Fruit fly (Drosophila melanogaster) whole organism, prepupa: ENCODE results near the gene CG5968.

Source experiments
- Blimp-1 ChIP-seq: fragments of 200-800 bp; sonication (Bioruptor generic); optimal IDR thresholded peaks from 3 replicates; lab custom pipeline; 2017; ENCODE audit warnings: missing biosample characterization, missing genetic modification characterization, mild to moderate bottlenecking, moderate library complexity, missing genetic modification reagents
- CG10631 ChIP-seq: fragments of 200-800 bp; sonication (Bioruptor generic); optimal IDR thresholded peaks from 2 replicates; lab custom pipeline; 2016; ENCODE audit warnings: missing biosample characterization, missing genetic modification characterization
- CG11294 ChIP-seq: fragments of 200-800 bp; sonication (Bioruptor generic); IDR thresholded peaks from 2 replicates; pipeline ENCODE4 v1.3.6; 2022; ENCODE audit warnings: missing biosample characterization, missing genetic modification characterization
- CG11902 ChIP-seq: fragments of 200-800 bp; sonication (Bioruptor generic); optimal IDR thresholded peaks from 3 replicates; lab custom pipeline; 2016; ENCODE audit warnings: missing biosample characterization, missing genetic modification characterization
- CG15336 ChIP-seq: fragments of 200-800 bp; sonication (Bioruptor generic); IDR thresholded peaks from 2 replicates; pipeline ENCODE4 v1.3.6; 2022; ENCODE audit warnings: missing biosample characterization, missing genetic modification characterization
- CG1621 ChIP-seq: fragments of 200-800 bp; sonication (Bioruptor generic); optimal IDR thresholded peaks from 3 replicates; lab custom pipeline; 2018; ENCODE audit warnings: missing biosample characterization, mild to moderate bottlenecking, missing genetic modification characterization
- CG16779 ChIP-seq: fragments of 200-800 bp; sonication (Bioruptor generic); optimal IDR thresholded peaks from 3 replicates; lab custom pipeline; 2017; ENCODE audit warnings: missing biosample characterization, mild to moderate bottlenecking, missing genetic modification characterization
- CG31627 ChIP-seq: fragments of 200-800 bp; sonication (Bioruptor generic); optimal IDR thresholded peaks from 3 replicates; lab custom pipeline; 2016; ENCODE audit warnings: missing biosample characterization, missing genetic modification characterization
- CG32006 ChIP-seq: fragments of 200-800 bp; sonication (Bioruptor generic); optimal IDR thresholded peaks from 3 replicates; lab custom pipeline; 2017; ENCODE audit warnings: missing biosample characterization, mild to moderate bottlenecking, missing genetic modification characterization
- CG3919 ChIP-seq: fragments of 200-800 bp; sonication (Bioruptor generic); optimal IDR thresholded peaks from 3 replicates; lab custom pipeline; 2016; ENCODE audit warnings: missing biosample characterization, missing genetic modification characterization
- CG6163 ChIP-seq: fragments of 200-800 bp; sonication (Bioruptor generic); IDR thresholded peaks from 3 replicates; pipeline ENCODE4 v1.3.6; 2022; ENCODE audit warnings: missing biosample characterization, missing genetic modification characterization
- CG6276 ChIP-seq: fragments of 200-800 bp; sonication (Bioruptor generic); optimal IDR thresholded peaks from 2 replicates; lab custom pipeline; 2017; ENCODE audit warnings: missing biosample characterization, mild to moderate bottlenecking, missing genetic modification characterization
- CG6792 ChIP-seq: fragments of 200-800 bp; sonication (Bioruptor generic); optimal IDR thresholded peaks from 3 replicates; lab custom pipeline; 2016; ENCODE audit warnings: missing biosample characterization, missing genetic modification characterization
- CG6808 ChIP-seq: fragments of 200-800 bp; sonication (Bioruptor generic); optimal IDR thresholded peaks from 3 replicates; lab custom pipeline; 2017; ENCODE audit warnings: missing biosample characterization, missing genetic modification characterization, mild to moderate bottlenecking, moderate library complexity, missing genetic modification reagents
- CG6854 ChIP-seq: fragments of 200-800 bp; sonication (Bioruptor generic); optimal IDR thresholded peaks from 2 replicates; lab custom pipeline; 2017; ENCODE audit warnings: missing biosample characterization, mild to moderate bottlenecking, missing genetic modification characterization
- CG7368 ChIP-seq: fragments of 200-800 bp; sonication (Bioruptor generic); optimal IDR thresholded peaks from 3 replicates; lab custom pipeline; 2016; ENCODE audit warnings: missing biosample characterization, missing genetic modification characterization
- CG8119 ChIP-seq: fragments of 200-800 bp; sonication (Bioruptor generic); IDR thresholded peaks from 3 replicates; pipeline ENCODE4 v1.3.6; 2022; ENCODE audit warnings: missing biosample characterization, missing genetic modification characterization
- CG8319 ChIP-seq: fragments of 200-800 bp; sonication (Bioruptor generic); optimal IDR thresholded peaks from 3 replicates; lab custom pipeline; 2016; ENCODE audit warnings: missing biosample characterization, missing genetic modification characterization
- CG8632 ChIP-seq: fragments of 200-800 bp; sonication (Bioruptor generic); optimal IDR thresholded peaks from 3 replicates; lab custom pipeline; 2016; ENCODE audit warnings: missing biosample characterization, missing genetic modification characterization
- CG9139 ChIP-seq: fragments of 200-800 bp; sonication (Bioruptor generic); optimal IDR thresholded peaks from 3 replicates; lab custom pipeline; 2017; ENCODE audit warnings: missing biosample characterization, mild to moderate bottlenecking, missing genetic modification characterization
- Eip78C ChIP-seq: fragments of 200-800 bp; sonication (Bioruptor generic); peaks from one replicate; lab custom pipeline; 2016; ENCODE audit warnings: missing biosample characterization, missing genetic modification characterization
- Eip93F ChIP-seq: fragments of 200-800 bp; sonication (Bioruptor generic); optimal IDR thresholded peaks from 2 replicates; lab custom pipeline; 2016; ENCODE audit warnings: missing biosample characterization, mild to moderate bottlenecking, missing genetic modification characterization
- Ets21C ChIP-seq: fragments of 200-800 bp; sonication (Bioruptor generic); optimal IDR thresholded peaks from 3 replicates; lab custom pipeline; 2016; ENCODE audit warnings: missing biosample characterization, missing genetic modification characterization
- Ets96B ChIP-seq: fragments of 200-800 bp; optimal IDR thresholded peaks from 2 replicates; lab custom pipeline; 2019; ENCODE audit warnings: missing biosample characterization, mild to moderate bottlenecking, missing genetic modification characterization, moderate library complexity
- Gug ChIP-seq: fragments of 200-800 bp; sonication (Bioruptor generic); IDR thresholded peaks from 2 replicates; pipeline ENCODE4 v1.3.6; 2022; ENCODE audit warnings: missing biosample characterization, missing genetic modification characterization
- Hr38 ChIP-seq: sonication (Bioruptor generic); optimal IDR thresholded peaks from 2 replicates; lab custom pipeline; 2016; ENCODE audit warnings: missing biosample characterization, missing genetic modification characterization
- Hr39 ChIP-seq: fragments of 200-800 bp; sonication (Bioruptor generic); optimal IDR thresholded peaks from 2 replicates; lab custom pipeline; 2016; ENCODE audit warnings: missing biosample characterization, missing genetic modification characterization
- Hr4 ChIP-seq: fragments of 200-800 bp; sonication (Bioruptor generic); optimal IDR thresholded peaks from 3 replicates; lab custom pipeline; 2016; ENCODE audit warnings: missing biosample characterization, missing genetic modification characterization
- Lpt ChIP-seq: fragments of 200-800 bp; sonication (Bioruptor generic); optimal IDR thresholded peaks from 3 replicates; lab custom pipeline; 2016; ENCODE audit warnings: missing biosample characterization, missing genetic modification characterization
- Met ChIP-seq: fragments of 200-800 bp; sonication (Bioruptor generic); optimal IDR thresholded peaks from 3 replicates; lab custom pipeline; 2016; ENCODE audit warnings: missing biosample characterization, missing genetic modification characterization
- OdsH ChIP-seq: fragments of 200-800 bp; sonication (Bioruptor generic); optimal IDR thresholded peaks from 3 replicates; lab custom pipeline; 2016; ENCODE audit warnings: missing biosample characterization, missing genetic modification characterization
- Sox14 ChIP-seq: fragments of 200-800 bp; sonication (Bioruptor generic); optimal IDR thresholded peaks from 3 replicates; lab custom pipeline; 2016; ENCODE audit warnings: missing biosample characterization, missing genetic modification characterization
- Sox15 ChIP-seq: fragments of 200-800 bp; sonication (Bioruptor generic); optimal IDR thresholded peaks from 3 replicates; lab custom pipeline; 2016; ENCODE audit warnings: missing biosample characterization, missing genetic modification characterization
- acj6 ChIP-seq: fragments of 200-800 bp; sonication (Bioruptor generic); optimal IDR thresholded peaks from 3 replicates; lab custom pipeline; 2016; ENCODE audit warnings: missing biosample characterization, missing genetic modification characterization
- dac ChIP-seq: fragments of 200-800 bp; sonication (Bioruptor generic); optimal IDR thresholded peaks from 2 replicates; lab custom pipeline; 2017; ENCODE audit warnings: missing biosample characterization, mild to moderate bottlenecking, missing genetic modification characterization
- dsx ChIP-seq: fragments of 200-800 bp; optimal IDR thresholded peaks from 3 replicates; lab custom pipeline; 2019; ENCODE audit warnings: missing biosample characterization, mild to moderate bottlenecking, missing genetic modification characterization, moderate library complexity; ENCODE audit not compliant: poor library complexity, severe bottlenecking
- fd59A ChIP-seq: fragments of 200-800 bp; sonication (Bioruptor generic); optimal IDR thresholded peaks from 2 replicates; lab custom pipeline; 2017; ENCODE audit warnings: missing biosample characterization, mild to moderate bottlenecking, missing genetic modification characterization, missing genetic modification reagents
- fd85E ChIP-seq: fragments of 200-800 bp; sonication (Bioruptor generic); optimal IDR thresholded peaks from 3 replicates; lab custom pipeline; 2016; ENCODE audit warnings: missing biosample characterization, missing genetic modification characterization
- fkh ChIP-seq: fragments of 200-800 bp; sonication (Bioruptor generic); optimal IDR thresholded peaks from 3 replicates; lab custom pipeline; 2017; ENCODE audit warnings: missing biosample characterization, mild to moderate bottlenecking, missing genetic modification characterization, moderate library complexity
- lz ChIP-seq: fragments of 200-800 bp; sonication (Bioruptor generic); optimal IDR thresholded peaks from 3 replicates; lab custom pipeline; 2016; ENCODE audit warnings: missing biosample characterization, missing genetic modification characterization
- net ChIP-seq: fragments of 200-800 bp; sonication (Bioruptor generic); optimal IDR thresholded peaks from 3 replicates; lab custom pipeline; 2016; ENCODE audit warnings: missing biosample characterization, missing genetic modification characterization
- salr ChIP-seq, 2 experiments: fragments of 200-800 bp; sonication (Bioruptor generic); optimal IDR thresholded peaks; 3 replicates each; lab custom pipeline; 2016 to 2018; ENCODE audit warnings: missing biosample characterization in 2 of 2, missing genetic modification characterization in 2 of 2, mild to moderate bottlenecking in 1 of 2
- spab ChIP-seq: fragments of 200-800 bp; sonication (Bioruptor generic); optimal IDR thresholded peaks from 2 replicates; lab custom pipeline; 2017; ENCODE audit warnings: missing biosample characterization, mild to moderate bottlenecking, missing genetic modification characterization, missing genetic modification reagents
- ss ChIP-seq, 2 experiments: fragments of 200-800 bp; sonication (Bioruptor generic); optimal IDR thresholded peaks; 2 replicates in 1 of 2; 3 replicates in 1 of 2; lab custom pipeline; 2017 to 2018; ENCODE audit warnings: mild to moderate bottlenecking in 2 of 2, missing biosample characterization in 2 of 2, missing genetic modification characterization in 2 of 2, moderate library complexity in 1 of 2
- svp ChIP-seq: fragments of 200-800 bp; sonication (Bioruptor generic); peaks from one replicate; lab custom pipeline; 2016; ENCODE audit warnings: missing biosample characterization, missing genetic modification characterization
- topi ChIP-seq: fragments of 200-800 bp; sonication (Bioruptor generic); optimal IDR thresholded peaks from 3 replicates; lab custom pipeline; 2016; ENCODE audit warnings: missing biosample characterization, missing genetic modification characterization
- vri ChIP-seq: fragments of 200-800 bp; sonication (Bioruptor generic); optimal IDR thresholded peaks from 3 replicates; lab custom pipeline; 2016; ENCODE audit warnings: missing biosample characterization, mild to moderate bottlenecking, missing genetic modification characterization

The CG5968 gene

dm6 chr2L:16535673-16536144, 14.1 kb downstream of the CG5968 start (continued):
- TF ChIP-seq CG6792 (GFP tag; lab: Kevin White, UChicago) (peak; percentile 92), CG32006 (peak; percentile 85), CG16779 (tag; lab: Kevin White, UChicago) (peak; percentile 85), CG8319 (peak; percentile 88), spab (GFP tag; lab: Kevin White, UChicago) (peak; percentile 86), OdsH (GFP tag; lab: Kevin White, UChicago) (peak; percentile 91), CG6276 (GFP tag; lab: Kevin White, UChicago) (peak; percentile 82), Sox14 (GFP tag; lab: Kevin White, UChicago) (peak; percentile 93), Gug (GFP tag; lab: Robert Waterston, UW) (peak; percentile 93), Hr4 (GFP tag; lab: Kevin White, UChicago) (peak; percentile 90), CG11294 (GFP tag; lab: Robert Waterston, UW) (peak; percentile 84), svp (peak; percentile 93), CG7368 (peak; percentile 89), CG15336 (GFP tag; lab: Robert Waterston, UW) (peak; percentile 94)

- TF ChIP-seq vri (GFP tag; lab: Kevin White, UChicago) (peak; percentile 10), dsx (GFP tag; lab: Kevin White, UChicago) (no peak), net (GFP tag; lab: Kevin White, UChicago) (peak; percentile 57), Ets96B (peak; percentile 31), CG3919 (peak; percentile 59), lz (GFP tag; lab: Kevin White, UChicago) (peak; percentile 78), Sox15 (peak; percentile 52), CG8119 (peak; percentile 62; the same call in 2 of the 3 replicates), CG11294 (GFP tag; lab: Robert Waterston, UW) (peak; percentile 46; the same call in 1 of the 2 replicates), CG7368 (no peak), CG8319 (no peak), CG16779 (tag; lab: Kevin White, UChicago) (no peak), Eip93F (peak; percentile 8), svp (peak; percentile 93), CG8632 (GFP tag; lab: Kevin White, UChicago) (peak; percentile 31), topi (GFP tag; lab: Kevin White, UChicago) (peak; percentile 85), CG6163 (GFP tag; lab: Robert Waterston, UW) (no peak; the same call in 1 of the 3 replicates), CG10631 (GFP tag; lab: Kevin White, UChicago) (peak; percentile 46), CG31627 (GFP tag; lab: Kevin White, UChicago) (peak; percentile 83), Lpt (GFP tag; lab: Kevin White, UChicago) (peak; percentile 5), CG6808 (GFP tag; lab: Kevin White, UChicago) (no peak), CG1621 (tag; lab: Kevin White, UChicago) (no peak), Ets21C (GFP tag; lab: Kevin White, UChicago) (peak; percentile 75), Hr38 (GFP tag; lab: Kevin White, UChicago) (no peak), OdsH (GFP tag; lab: Kevin White, UChicago) (peak; percentile 69), Hr4 (GFP tag; lab: Kevin White, UChicago) (peak; percentile 62), CG32006 (peak; percentile 82), CG11902 (GFP tag; lab: Kevin White, UChicago) (peak; percentile 33), CG6854 (GFP tag; lab: Kevin White, UChicago) (no peak), Sox14 (GFP tag; lab: Kevin White, UChicago) (peak; percentile 83), salr (GFP tag; optimal IDR thresholded peaks at IDR 0.05; lab: Kevin White, UChicago) (peak in 1 of 2 experiments; percentile 16), Gug (GFP tag; lab: Robert Waterston, UW) (peak; percentile 59), CG15336 (GFP tag; lab: Robert Waterston, UW) (peak; percentile 60), fd59A (no peak), Hr39 (GFP tag; lab: Kevin White, UChicago) (peak; percentile 87), fkh (GFP tag; lab: Kevin White, UChicago) (no peak), Eip78C (GFP tag; lab: Kevin White, UChicago) (peak; percentile 94), Met (GFP tag; lab: Kevin White, UChicago) (peak; percentile 85), dac (peak; percentile 31), spab (GFP tag; lab: Kevin White, UChicago) (no peak), ss (GFP tag; optimal IDR thresholded peaks at IDR 0.05; lab: Kevin White, UChicago) (no peak), CG9139 (GFP tag; lab: Kevin White, UChicago) (no peak), acj6 (peak; percentile 60), Blimp-1 (GFP tag; lab: Kevin White, UChicago) (peak; percentile 50), fd85E (GFP tag; lab: Kevin White, UChicago) (no peak)
These were observed 14.6 kb downstream of the CG5968 start for dm6 chr2L:16535071-16535581.
